Worm (Caenorhabditis elegans) whole organism, L4 larva: ENCODE results near the gene fipr-18.

Experiments
- F10B5.3 ChIP-seq: sonication (generic microtip); optimal IDR thresholded peaks from 2 replicates; lab custom pipeline; 2016; ENCODE audit warnings: mild to moderate bottlenecking, missing genetic modification characterization, missing compliant biosample characterization
- Y105C5A.15 ChIP-seq: fragments of 200-800 bp; sonication (Bioruptor generic); IDR thresholded peaks from 2 replicates; pipeline ENCODE4 v1.3.6; 2022; ENCODE audit warnings: missing genetic modification characterization, missing compliant biosample characterization
- aha-1 ChIP-seq: fragments of 150-350 bp; peaks from one replicate; lab custom pipeline; 2014; ENCODE audit warnings: missing biosample characterization, missing genetic modification characterization
- arid-1 ChIP-seq: fragments of 200-800 bp; sonication (Bioruptor generic); conservative IDR thresholded peaks from 2 replicates; pipeline ENCODE4 v1.3.6; 2022; ENCODE audit warnings: missing genetic modification reagents, missing genetic modification characterization, missing compliant biosample characterization
- ceh-28 ChIP-seq: fragments of 150-350 bp; optimal IDR thresholded peaks from 2 replicates; lab custom pipeline; 2014; ENCODE audit warnings: missing biosample characterization, missing genetic modification reagents, missing genetic modification characterization
- daf-8 ChIP-seq: fragments of 200-800 bp; sonication (Bioruptor generic); IDR thresholded peaks from 2 replicates; pipeline ENCODE4 v1.3.6; 2022; ENCODE audit warnings: missing genetic modification characterization, missing compliant biosample characterization
- dmd-9 ChIP-seq: fragments of 200-800 bp; sonication (Bioruptor generic); IDR thresholded peaks from 2 replicates; pipeline ENCODE4 v1.3.6; 2022; ENCODE audit warnings: missing genetic modification reagents, missing genetic modification characterization, missing compliant biosample characterization
- egl-27 ChIP-seq: sonication (generic microtip); optimal IDR thresholded peaks from 3 replicates; lab custom pipeline; 2017; ENCODE audit warnings: missing biosample characterization, missing genetic modification reagents, missing genetic modification characterization
- fos-1 ChIP-seq: fragments of 150-350 bp; optimal IDR thresholded peaks from 2 replicates; lab custom pipeline; 2014; ENCODE audit warnings: missing biosample characterization, missing genetic modification characterization
- hlh-11 ChIP-seq: fragments of 200-800 bp; sonication (Bioruptor generic); optimal IDR thresholded peaks from 2 replicates; lab custom pipeline; 2018; ENCODE audit warnings: mild to moderate bottlenecking, missing genetic modification characterization, missing compliant biosample characterization
- hmg-1.1 ChIP-seq: fragments of 200-800 bp; sonication (Bioruptor generic); IDR thresholded peaks from 2 replicates; pipeline ENCODE4 v1.3.6; 2022; ENCODE audit warnings: missing genetic modification reagents, missing genetic modification characterization, missing compliant biosample characterization
- lin-29 ChIP-seq: fragments of 200-800 bp; sonication (Bioruptor generic); IDR thresholded peaks from 2 replicates; pipeline ENCODE4 v1.3.6; 2022; ENCODE audit warnings: missing genetic modification reagents, missing genetic modification characterization, missing compliant biosample characterization
- lsy-2 ChIP-seq, 2 experiments: fragments of 150-350 bp in 1 of 2; sonication (generic microtip) in 1 of 2; optimal IDR thresholded peaks; 2 replicates each; lab custom pipeline; 2014 to 2017; ENCODE audit warnings: missing biosample characterization in 2 of 2, missing genetic modification characterization in 2 of 2
- nhr-11 ChIP-seq: fragments of 150-350 bp; optimal IDR thresholded peaks from 2 replicates; lab custom pipeline; 2014; ENCODE audit warnings: missing biosample characterization, missing genetic modification characterization
- nhr-6 ChIP-seq: fragments of 150-350 bp; optimal IDR thresholded peaks from 2 replicates; lab custom pipeline; 2014; ENCODE audit warnings: missing biosample characterization, missing genetic modification characterization
- nhr-76 ChIP-seq: fragments of 150-350 bp; optimal IDR thresholded peaks from 2 replicates; lab custom pipeline; 2014; ENCODE audit warnings: missing biosample characterization, missing genetic modification characterization
- pqm-1 ChIP-seq: sonication (generic microtip); optimal IDR thresholded peaks from 2 replicates; lab custom pipeline; 2017; ENCODE audit warnings: missing biosample characterization, missing genetic modification characterization
- skn-1 ChIP-seq: fragments of 150-350 bp; optimal IDR thresholded peaks from 2 replicates; lab custom pipeline; 2014; ENCODE audit warnings: missing biosample characterization, missing genetic modification characterization
- tra-1 ChIP-seq: fragments of 200-800 bp; sonication (Bioruptor generic); IDR thresholded peaks from 2 replicates; pipeline ENCODE4 v1.3.6; 2022; ENCODE audit warnings: missing genetic modification reagents, missing genetic modification characterization, missing compliant biosample characterization
- unc-62 ChIP-seq, 3 experiments: fragments of 150-350 bp in 1 of 3; sonication (generic microtip); optimal IDR thresholded peaks in 2 of 3; peaks in 1 of 3; 1 replicate in 1 of 3; 2 replicates in 2 of 3; lab custom pipeline; 2014 to 2017; ENCODE audit warnings: missing biosample characterization in 3 of 3, missing genetic modification characterization in 3 of 3, missing genetic modification reagents in 3 of 3, missing genotype in 1 of 3

Gene fipr-18

ce11 chrIII:7499421-7499902 is 40.3 kb downstream of the fipr-18 start, which contains the start of the genes C07H6.9 and sap-140 (continued):
- TF ChIP-seq skn-1 (tag; lab: Kevin White, UChicago) (no peak), egl-27 (tag; lab: Kevin White, UChicago) (no peak), lsy-2 (tag; optimal IDR thresholded peaks at IDR 0.05; lab: Kevin White, UChicago) (peak in 1 of 2 experiments; percentile 91), daf-8 (GFP tag; lab: Robert Waterston, UW) (no peak), F10B5.3 (peak; percentile 54), hmg-1.1 (peak; percentile 56; the same call in 1 of the 2 replicates), fos-1 (tag; lab: Kevin White, UChicago) (no peak), arid-1 (GFP tag; lab: Robert Waterston, UW) (0 out of 2 replicates have a peak, but pooled peaks have one; percentile 36)

- TF ChIP-seq tra-1 (GFP tag; lab: Robert Waterston, UW) = no peak
- no peak for TF ChIP-seq ceh-28 (tag; lab: Kevin White, UChicago)
- peak; percentile 70 for TF ChIP-seq aha-1 (tag; lab: Kevin White, UChicago)
- TF ChIP-seq Y105C5A.15 (GFP tag; lab: Robert Waterston, UW) = no peak
Measured at ce11 chrIII:7506983-7507382, 47.9 kb downstream of the fipr-18 start.

ce11 chrIII:7508128-7508635 is 49.1 kb downstream of the fipr-18 start, which contains the start of gene cls-1:
Gene cls-1, plus strand, starts transcription at chrIII:7508178.
- peak; percentile 34 for TF ChIP-seq hlh-11 (tag; lab: Kevin White, UChicago)
- TF ChIP-seq nhr-11 (tag; lab: Kevin White, UChicago) = no peak
- TF ChIP-seq pqm-1 (tag; lab: Kevin White, UChicago) = peak; percentile 16
- TF ChIP-seq skn-1 (tag; lab: Kevin White, UChicago) = no peak
- no peak for TF ChIP-seq nhr-6 (tag; lab: Kevin White, UChicago)
- TF ChIP-seq unc-62 (GFP tag; optimal IDR thresholded peaks at IDR 0.05 in 1 of 2; lab: Kevin White, UChicago) = peak in 1 of 2 experiments; percentile 53
- no peak for TF ChIP-seq unc-62 (tag; optimal IDR thresholded peaks at IDR 0.05; lab: Kevin White, UChicago)
- TF ChIP-seq dmd-9 (GFP tag; lab: Robert Waterston, UW) = no peak
- no peak for TF ChIP-seq nhr-76 (tag; lab: Kevin White, UChicago)
- no peak for TF ChIP-seq lin-29 (GFP tag; lab: Robert Waterston, UW)
